Worm (Caenorhabditis elegans): ENCODE data around the gene K02D10.3.

DNA sequence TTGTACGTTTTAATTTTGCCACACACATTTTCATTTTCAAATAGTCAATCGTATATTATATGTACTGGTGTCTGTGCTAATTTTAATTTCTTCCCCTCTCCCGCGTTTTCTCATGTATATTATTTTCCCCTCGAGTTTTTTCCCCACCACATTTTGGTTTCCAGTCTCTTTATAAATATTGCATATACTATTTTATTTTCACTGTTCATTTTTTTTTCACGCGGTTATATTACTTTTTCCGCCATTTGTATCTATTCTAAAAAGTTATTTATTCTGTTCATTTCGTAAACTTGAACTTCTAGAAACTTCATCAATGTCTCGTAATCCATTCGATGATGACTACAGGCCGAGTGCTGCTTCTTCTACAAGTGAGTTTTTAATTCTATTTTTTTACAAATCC lies 4.2 kb upstream of the K02D10.3 start, which contains the start of gene snap-29:
- TF ChIP-seq unc-62 (GFP tag; optimal IDR thresholded peaks at IDR 0.05 in 1 of 2) = no peak
- no peak for TF ChIP-seq unc-62 (tag; optimal IDR thresholded peaks at IDR 0.05)
- TF ChIP-seq lsy-2 (tag; optimal IDR thresholded peaks at IDR 0.05) = no peak
- TF ChIP-seq madf-5 (GFP tag; IDR thresholded peaks at IDR 0.05) = no peak
- TF ChIP-seq duxl-1 (tag; optimal IDR thresholded peaks at IDR 0.05; ENCODE audit: poor library complexity) = no peak
- TF ChIP-seq unc-130 (GFP tag; optimal IDR thresholded peaks at IDR 0.05) = no peak
- TF ChIP-seq dpl-1 (GFP tag; optimal IDR thresholded peaks at IDR 0.05) = no peak
- no peak for TF ChIP-seq unc-39 (tag; optimal IDR thresholded peaks at IDR 0.05)

Data from whole organism, L4 larva.